Worm (Caenorhabditis elegans): ENCODE data around the gene asp-13.
A peak's percentile ranks its signal among the peaks of the same experiment; 100 is the strongest.

asp-13 gene

ce11 chrV:8662056-8663006 lies 19.3 kb upstream of the asp-13 start:
- TF ChIP-seq F37B4.10 (GFP tag; IDR thresholded peaks at IDR 0.05) (no peak), zfh-2 (GFP tag; conservative IDR thresholded peaks at IDR 0.05) (peak; percentile 68), tbp1 (GFP tag; optimal IDR thresholded peaks at IDR 0.05) (no peak), nhr-90 (tag; optimal IDR thresholded peaks at IDR 0.05) (no peak), bed-2 (GFP tag; IDR thresholded peaks at IDR 0.05) (no peak), F49E8.2 (tag; optimal IDR thresholded peaks at IDR 0.05; ENCODE audit: insufficient read depth) (no peak), ZK185.1 (tag; optimal IDR thresholded peaks at IDR 0.05; ENCODE audit: poor library complexity, severe bottlenecking) (no peak), F52B5.7 (tag; optimal IDR thresholded peaks at IDR 0.05) (no peak), nfyb-1 (GFP tag; IDR thresholded peaks at IDR 0.05) (0 out of 2 replicates have a peak, but pooled peaks have one; percentile 38), somi-1 (GFP tag; optimal IDR thresholded peaks at IDR 0.05) (peak; percentile 40), lin-40 (tag; optimal IDR thresholded peaks at IDR 0.05) (peak; percentile 30), ztf-18 (tag; optimal IDR thresholded peaks at IDR 0.05) (no peak), ceh-40 (GFP tag; IDR thresholded peaks at IDR 0.05) (no peak), ztf-26 (tag; optimal IDR thresholded peaks at IDR 0.05) (peak; percentile 29)

- TF ChIP-seq dox-1 (GFP tag; IDR thresholded peaks at IDR 0.05): peak; percentile 73
- TF ChIP-seq cebp-1 (GFP tag; IDR thresholded peaks at IDR 0.05): no peak
- TF ChIP-seq cebp-1 (tag; optimal IDR thresholded peaks at IDR 0.05): peak; percentile 48
- TF ChIP-seq gei-17 (GFP tag; optimal IDR thresholded peaks at IDR 0.05): no peak
- peak; percentile 98 for TF ChIP-seq nhr-80 (tag; optimal IDR thresholded peaks at IDR 0.05)
- TF ChIP-seq zim-3 (tag; optimal IDR thresholded peaks at IDR 0.05): no peak
- no peak for TF ChIP-seq snpc-1.3 (tag; optimal IDR thresholded peaks at IDR 0.05; ENCODE audit: insufficient read depth)
- TF ChIP-seq ztf-18 (tag; optimal IDR thresholded peaks at IDR 0.05): no peak
- no peak for TF ChIP-seq T26A5.8 (tag; optimal IDR thresholded peaks at IDR 0.05)
- TF ChIP-seq hlh-12 (tag; optimal IDR thresholded peaks at IDR 0.05): no peak
- TF ChIP-seq F10E7.11 (tag; optimal IDR thresholded peaks at IDR 0.05): no peak
- TF ChIP-seq lin-35 (GFP tag; optimal IDR thresholded peaks at IDR 0.05): no peak
- TF ChIP-seq mes-4 (tag; optimal IDR thresholded peaks at IDR 0.05): no peak
- no peak for TF ChIP-seq rec-8 (tag; optimal IDR thresholded peaks at IDR 0.05)
- no peak for TF ChIP-seq repo-1 (tag; optimal IDR thresholded peaks at IDR 0.05)
- peak; percentile 27 for TF ChIP-seq ztf-22 (GFP tag; optimal IDR thresholded peaks at IDR 0.05)
- no peak for TF ChIP-seq K11D2.4 (GFP tag; IDR thresholded peaks at IDR 0.05)
- no peak for TF ChIP-seq nhr-179 (tag; optimal IDR thresholded peaks at IDR 0.05)
Observed at ce11 chrV:8661241-8661954, 18.4 kb upstream of the asp-13 start.

- TF ChIP-seq ceh-27 (GFP tag; optimal IDR thresholded peaks at IDR 0.05) (no peak), zfh-2 (GFP tag; conservative IDR thresholded peaks at IDR 0.05) (peak; percentile 56)
Observed at ce11 chrV:8660475-8660874, 17.5 kb upstream of the asp-13 start.

Measured in whole organism, young adult.